Worm (Caenorhabditis elegans) whole organism, L4 larva: Measurements from ENCODE around the gene F52G2.3.
A peak's percentile ranks its signal among the peaks of the same experiment; 100 is the strongest.

ENCODE experiments used
- F10B5.3 ChIP-seq: sonication (generic microtip); optimal IDR thresholded peaks from 2 replicates; lab custom pipeline; 2016; ENCODE audit warnings: mild to moderate bottlenecking, missing genetic modification characterization, missing compliant biosample characterization
- T26A8.4 ChIP-seq: fragments of 200-800 bp; sonication (Bioruptor generic); IDR thresholded peaks from 2 replicates; pipeline ENCODE4 v1.3.6; 2022; ENCODE audit warnings: missing genetic modification characterization, missing compliant biosample characterization
- ZK546.5 ChIP-seq, 2 experiments: sonication (generic microtip); optimal IDR thresholded peaks; 2 replicates each; lab custom pipeline; 2017; ENCODE audit warnings: missing biosample characterization in 2 of 2, missing genetic modification characterization in 2 of 2
- arid-1 ChIP-seq: fragments of 200-800 bp; sonication (Bioruptor generic); conservative IDR thresholded peaks from 2 replicates; pipeline ENCODE4 v1.3.6; 2022; ENCODE audit warnings: missing genetic modification reagents, missing genetic modification characterization, missing compliant biosample characterization
- fkh-10 ChIP-seq: fragments of 150-350 bp; optimal IDR thresholded peaks from 2 replicates; lab custom pipeline; 2014; ENCODE audit warnings: missing biosample characterization, missing genetic modification reagents, missing genetic modification characterization
- jun-1 ChIP-seq: fragments of 150-350 bp; optimal IDR thresholded peaks from 2 replicates; lab custom pipeline; 2014; ENCODE audit warnings: missing biosample characterization, missing genetic modification reagents, missing genetic modification characterization
- nhr-11 ChIP-seq: fragments of 150-350 bp; optimal IDR thresholded peaks from 2 replicates; lab custom pipeline; 2014; ENCODE audit warnings: missing biosample characterization, missing genetic modification characterization
- nhr-41 ChIP-seq: fragments of 200-800 bp; sonication (Bioruptor generic); IDR thresholded peaks from 2 replicates; pipeline ENCODE4 v1.3.6; 2022; ENCODE audit warnings: missing genetic modification reagents, missing genetic modification characterization, missing compliant biosample characterization
- nhr-77 ChIP-seq: fragments of 150-350 bp; optimal IDR thresholded peaks from 2 replicates; lab custom pipeline; 2014; ENCODE audit warnings: missing biosample characterization, missing genetic modification characterization
- set-16 ChIP-seq: fragments of 200-800 bp; sonication (Bioruptor generic); IDR thresholded peaks from 2 replicates; pipeline ENCODE4 v1.3.6; 2022; ENCODE audit warnings: missing genetic modification reagents, missing genetic modification characterization, missing compliant biosample characterization
- skn-1 ChIP-seq: fragments of 150-350 bp; optimal IDR thresholded peaks from 2 replicates; lab custom pipeline; 2014; ENCODE audit warnings: missing biosample characterization, missing genetic modification characterization
- snpc-4 ChIP-seq: fragments of 150-350 bp; optimal IDR thresholded peaks from 2 replicates; lab custom pipeline; 2014; ENCODE audit warnings: missing biosample characterization, missing genetic modification characterization

DNA sequence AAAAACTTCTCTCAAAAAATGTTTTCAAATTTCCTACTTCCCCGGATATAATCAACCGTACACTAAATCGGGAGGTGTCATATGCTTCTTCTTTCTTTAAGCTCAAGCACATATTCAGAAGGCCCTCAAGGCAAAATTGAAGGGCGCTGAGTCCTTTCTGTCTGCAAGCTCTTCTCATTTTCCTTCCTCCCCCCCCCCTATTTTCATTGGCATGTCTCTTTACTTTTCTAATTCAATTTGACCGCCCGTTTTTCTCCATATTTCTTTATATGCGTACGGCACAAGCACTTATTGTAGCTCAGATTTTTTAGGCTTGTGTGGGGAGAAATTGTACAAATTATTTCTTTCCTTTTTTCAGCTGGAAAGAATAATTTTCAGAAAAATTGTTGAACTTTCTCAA lies 7.5 kb upstream of the F52G2.3 start:
- no peak for TF ChIP-seq F10B5.3 (tag; lab: Kevin White, UChicago)
- peak; percentile 17 for TF ChIP-seq fkh-10 (GFP tag; lab: Kevin White, UChicago)
- TF ChIP-seq set-16 (GFP tag; lab: Robert Waterston, UW) = no peak
- TF ChIP-seq snpc-4 (tag; lab: Kevin White, UChicago) = no peak
- no peak for TF ChIP-seq nhr-11 (tag; lab: Kevin White, UChicago)
- TF ChIP-seq skn-1 (tag; lab: Kevin White, UChicago) = no peak
- TF ChIP-seq jun-1 = no peak
- no peak for TF ChIP-seq arid-1
- TF ChIP-seq ZK546.5 (tag; optimal IDR thresholded peaks at IDR 0.05; lab: Kevin White, UChicago) = no peak
- no peak for TF ChIP-seq nhr-77 (tag; lab: Kevin White, UChicago)
- no peak for TF ChIP-seq T26A8.4 (GFP tag; lab: Robert Waterston, UW)
- TF ChIP-seq nhr-41 (GFP tag; lab: Robert Waterston, UW) = no peak
